Worm (Caenorhabditis elegans): Measurements from ENCODE around the gene lys-6.

Gene lys-6

ce11 chrIV:11593415-11594190 is 34.1 kb downstream of the lys-6 start, which contains the start of gene F40F11.3:
Gene F40F11.3 (minus strand): TSS chrIV:11594003.
- TF ChIP-seq ref-2 (tag; optimal IDR thresholded peaks at IDR 0.05) (peak; percentile 80), syd-9 (tag; optimal IDR thresholded peaks at IDR 0.05) (no peak), ceh-14 (tag; optimal IDR thresholded peaks at IDR 0.05) (peak; percentile 36), fax-1 (tag; optimal IDR thresholded peaks at IDR 0.05) (no peak), rnt-1 (tag; optimal IDR thresholded peaks at IDR 0.05) (no peak), ztf-16 (tag; optimal IDR thresholded peaks at IDR 0.05) (no peak), sox-4 (tag; optimal IDR thresholded peaks at IDR 0.05) (no peak), pat-9 (tag; optimal IDR thresholded peaks at IDR 0.05) (peak; percentile 31), ceh-6 (GFP tag; optimal IDR thresholded peaks at IDR 0.05) (peak; percentile 16), F13H6.1 (tag; optimal IDR thresholded peaks at IDR 0.05) (peak; percentile 24), ttx-3 (tag; optimal IDR thresholded peaks at IDR 0.05) (peak; percentile 23), npax-4 (tag; optimal IDR thresholded peaks at IDR 0.05) (no peak), hlh-8 (tag; optimal IDR thresholded peaks at IDR 0.05) (peak; percentile 67), hlh-30 (tag; optimal IDR thresholded peaks at IDR 0.05; ENCODE audit: insufficient read depth) (peak; percentile 68), fkh-10 (GFP tag; optimal IDR thresholded peaks at IDR 0.05) (peak; percentile 61), ceh-18 (tag; optimal IDR thresholded peaks at IDR 0.05) (peak; percentile 69), Y22D7AL.16 (tag; optimal IDR thresholded peaks at IDR 0.05) (no peak), ceh-31 (tag; optimal IDR thresholded peaks at IDR 0.05) (peak; percentile 58), dve-1 (tag; optimal IDR thresholded peaks at IDR 0.05) (peak; percentile 77), che-1 (tag; optimal IDR thresholded peaks at IDR 0.05) (no peak), ceh-48 (tag; optimal IDR thresholded peaks at IDR 0.05) (peak; percentile 33), tbx-2 (tag; optimal IDR thresholded peaks at IDR 0.05) (peak; percentile 80), pros-1 (tag; optimal IDR thresholded peaks at IDR 0.05) (peak; percentile 76), ceh-22 (tag; optimal IDR thresholded peaks at IDR 0.05) (peak; percentile 86), hlh-6 (tag; optimal IDR thresholded peaks at IDR 0.05) (no peak), ceh-34 (tag; optimal IDR thresholded peaks at IDR 0.05) (peak; percentile 70), C38D4.7 (GFP tag; optimal IDR thresholded peaks at IDR 0.05) (no peak), pha-2 (tag; optimal IDR thresholded peaks at IDR 0.05) (no peak), eyg-1 (tag; optimal IDR thresholded peaks at IDR 0.05) (no peak), pqm-1 (tag; optimal IDR thresholded peaks at IDR 0.05) (no peak), mec-3 (tag; optimal IDR thresholded peaks at IDR 0.05; ENCODE audit: borderline replicate concordance) (no peak), madf-2 (tag; optimal IDR thresholded peaks at IDR 0.05) (no peak), nfya-1 (tag; optimal IDR thresholded peaks at IDR 0.05) (peak; percentile 88), unc-86 (tag; optimal IDR thresholded peaks at IDR 0.05) (no peak), lim-6 (tag; optimal IDR thresholded peaks at IDR 0.05) (peak; percentile 30), unc-42 (tag; optimal IDR thresholded peaks at IDR 0.05) (peak; percentile 91), ets-4 (tag; optimal IDR thresholded peaks at IDR 0.05) (no peak), K09A11.1 (tag; optimal IDR thresholded peaks at IDR 0.05; ENCODE audit: insufficient read depth) (peak; percentile 1), pha-4 (tag; optimal IDR thresholded peaks at IDR 0.05) (no peak), ceh-19 (GFP tag; optimal IDR thresholded peaks at IDR 0.05) (peak; percentile 41), unc-55 (GFP tag; optimal IDR thresholded peaks at IDR 0.05) (peak; percentile 86), ceh-30 (tag; optimal IDR thresholded peaks at IDR 0.05) (peak; percentile 37)

- TF ChIP-seq C08G9.2 (tag; optimal IDR thresholded peaks at IDR 0.05) (peak; percentile 55), ceh-2 (tag; optimal IDR thresholded peaks at IDR 0.05) (peak; percentile 36), ttx-3 (tag; optimal IDR thresholded peaks at IDR 0.05) (no peak), che-1 (tag; optimal IDR thresholded peaks at IDR 0.05) (no peak), pha-4 (tag; optimal IDR thresholded peaks at IDR 0.05) (no peak), ets-4 (tag; optimal IDR thresholded peaks at IDR 0.05) (peak; percentile 44), ref-2 (tag; optimal IDR thresholded peaks at IDR 0.05) (no peak), dve-1 (tag; optimal IDR thresholded peaks at IDR 0.05) (no peak), hlh-6 (tag; optimal IDR thresholded peaks at IDR 0.05) (no peak), tbx-7 (tag; optimal IDR thresholded peaks at IDR 0.05) (no peak), hlh-15 (tag; optimal IDR thresholded peaks at IDR 0.05) (no peak), unc-42 (tag; optimal IDR thresholded peaks at IDR 0.05) (no peak), ceh-18 (tag; optimal IDR thresholded peaks at IDR 0.05) (no peak), sdc-2 (tag; optimal IDR thresholded peaks at IDR 0.05) (no peak), rnt-1 (tag; optimal IDR thresholded peaks at IDR 0.05) (no peak), nhr-11 (tag; optimal IDR thresholded peaks at IDR 0.05) (no peak), zip-5 (tag; optimal IDR thresholded peaks at IDR 0.05) (peak; percentile 66), lim-6 (tag; optimal IDR thresholded peaks at IDR 0.05) (no peak), ceh-31 (tag; optimal IDR thresholded peaks at IDR 0.05) (peak; percentile 12), fkh-10 (GFP tag; optimal IDR thresholded peaks at IDR 0.05) (no peak), F13H6.1 (tag; optimal IDR thresholded peaks at IDR 0.05) (no peak), ztf-16 (tag; optimal IDR thresholded peaks at IDR 0.05) (no peak), K02D7.2 (tag; optimal IDR thresholded peaks at IDR 0.05) (no peak)
Observed at ce11 chrIV:11592820-11593219, 34.9 kb downstream of the lys-6 start.
